Fruit fly (Drosophila melanogaster) whole organism, pupa: Measurements from ENCODE around the gene Prosbeta3.

ENCODE experiments used
- CG10348 ChIP-seq: fragments of 200-800 bp; sonication (Bioruptor generic); IDR thresholded peaks from 2 replicates; pipeline ENCODE4 v1.3.6; 2022; ENCODE audit warnings: missing biosample characterization, missing genetic modification characterization
- CG13204 ChIP-seq: fragments of 200-800 bp; sonication (Bioruptor generic); optimal IDR thresholded peaks from 2 replicates; lab custom pipeline; 2018; ENCODE audit warnings: missing biosample characterization, mild to moderate bottlenecking, missing genetic modification characterization, moderate library complexity
- CG15710 ChIP-seq: fragments of 200-800 bp; sonication (Bioruptor generic); optimal IDR thresholded peaks from 2 replicates; lab custom pipeline; 2018; ENCODE audit warnings: missing biosample characterization, mild to moderate bottlenecking, missing genetic modification characterization, moderate library complexity
- CG34367 ChIP-seq: fragments of 200-800 bp; sonication (Bioruptor generic); optimal IDR thresholded peaks from 2 replicates; lab custom pipeline; 2018; ENCODE audit warnings: missing biosample characterization, mild to moderate bottlenecking, missing genetic modification characterization
- CG4496 ChIP-seq: fragments of 200-800 bp; sonication (Bioruptor generic); IDR thresholded peaks from 3 replicates; pipeline ENCODE4 v1.3.6; 2022; ENCODE audit warnings: missing biosample characterization, missing genetic modification characterization
- CG8159 ChIP-seq: fragments of 200-800 bp; sonication (Bioruptor generic); optimal IDR thresholded peaks from 3 replicates; lab custom pipeline; 2018; ENCODE audit warnings: missing biosample characterization, mild to moderate bottlenecking, missing genetic modification characterization, moderate library complexity
- CG8301 ChIP-seq: fragments of 200-800 bp; sonication (Bioruptor generic); optimal IDR thresholded peaks from 2 replicates; lab custom pipeline; 2018; ENCODE audit warnings: missing biosample characterization, mild to moderate bottlenecking, missing genetic modification characterization
- EcR ChIP-seq: fragments of 200-800 bp; sonication (Bioruptor generic); optimal IDR thresholded peaks from 3 replicates; lab custom pipeline; 2019; ENCODE audit warnings: missing biosample characterization, missing genetic modification characterization, mild to moderate bottlenecking, moderate library complexity, missing genetic modification reagents
- Pif1B ChIP-seq: fragments of 200-800 bp; sonication (Bioruptor generic); optimal IDR thresholded peaks from 3 replicates; lab custom pipeline; 2016; ENCODE audit warnings: missing biosample characterization, missing genetic modification characterization
- fd96Ca ChIP-seq: fragments of 200-800 bp; sonication (Bioruptor generic); IDR thresholded peaks from 3 replicates; pipeline ENCODE4 v1.3.6; 2022; ENCODE audit warnings: missing biosample characterization, missing genetic modification characterization

- TF ChIP-seq CG8301 = peak; percentile 53
- no peak for TF ChIP-seq CG8159
- no peak for TF ChIP-seq Pif1B (GFP tag; lab: Kevin White, UChicago)
- no peak for TF ChIP-seq CG13204 (GFP tag; lab: Kevin White, UChicago)
- no peak for TF ChIP-seq CG4496 (GFP tag; lab: Robert Waterston, UW)
- no peak for TF ChIP-seq CG10348
- TF ChIP-seq CG15710 = no peak
- TF ChIP-seq CG34367 (tag; lab: Kevin White, UChicago) = no peak
- TF ChIP-seq EcR (GFP tag; lab: Kevin White, UChicago) = no peak
- TF ChIP-seq fd96Ca = no peak
Measured at dm6 chr3R:8960329-8960728, 45.7 kb downstream of the Prosbeta3 start.
